Worm (Caenorhabditis elegans) whole organism, young adult: ENCODE measurements around the gene F25G6.8.
A peak's percentile ranks its signal among the peaks of the same experiment; 100 is the strongest.

Experiments
- B0019.2 ChIP-seq: fragments of 200-800 bp; sonication (Bioruptor generic); conservative IDR thresholded peaks from 2 replicates; pipeline ENCODE4 v1.3.6; 2022; ENCODE audit warnings: missing genetic modification reagents, missing genetic modification characterization, missing compliant biosample characterization
- B0035.1 ChIP-seq: sonication (generic microtip); optimal IDR thresholded peaks from 2 replicates; lab custom pipeline; 2016; ENCODE audit warnings: missing genetic modification characterization, mild to moderate bottlenecking, missing compliant biosample characterization, missing genotype, missing genetic modification reagents
- D2030.7 ChIP-seq: fragments of 200-800 bp; sonication (Bioruptor generic); IDR thresholded peaks from 2 replicates; pipeline ENCODE4 v1.3.6; 2022; ENCODE audit warnings: missing genetic modification reagents, missing genetic modification characterization, missing compliant biosample characterization
- F22D6.2 ChIP-seq: sonication (generic microtip); optimal IDR thresholded peaks from 2 replicates; lab custom pipeline; 2016; ENCODE audit warnings: mild to moderate bottlenecking, missing genetic modification characterization, missing compliant biosample characterization
- F33H1.4 ChIP-seq: fragments of 200-800 bp; sonication (Bioruptor generic); IDR thresholded peaks from 2 replicates; pipeline ENCODE4 v1.3.6; 2022; ENCODE audit warnings: missing genetic modification reagents, missing genetic modification characterization, missing compliant biosample characterization
- T26A5.8 ChIP-seq: sonication (generic microtip); optimal IDR thresholded peaks from 2 replicates; lab custom pipeline; 2016; ENCODE audit warnings: missing genetic modification characterization, missing compliant biosample characterization
- Y56A3A.18 ChIP-seq: fragments of 200-800 bp; sonication (Bioruptor generic); IDR thresholded peaks from 2 replicates; pipeline ENCODE4 v1.3.6; 2022; ENCODE audit warnings: missing genetic modification reagents, missing genetic modification characterization, missing compliant biosample characterization
- Y67H2A.10 ChIP-seq: fragments of 200-800 bp; sonication (Bioruptor generic); conservative IDR thresholded peaks from 2 replicates; pipeline ENCODE4 v1.3.6; 2022; ENCODE audit warnings: missing genetic modification reagents, missing genetic modification characterization, missing compliant biosample characterization
- Y79H2A.3 ChIP-seq: fragments of 200-800 bp; sonication (Bioruptor generic); conservative IDR thresholded peaks from 2 replicates; pipeline ENCODE4 v1.3.6; 2022; ENCODE audit warnings: missing genetic modification reagents, missing genetic modification characterization, missing compliant biosample characterization
- Y95B8A.8 ChIP-seq: fragments of 200-800 bp; sonication (Bioruptor generic); IDR thresholded peaks from 2 replicates; pipeline ENCODE4 v1.3.6; 2022; ENCODE audit warnings: missing genetic modification reagents, missing genetic modification characterization, missing compliant biosample characterization
- ZK185.1 ChIP-seq: sonication (generic microtip); optimal IDR thresholded peaks from 2 replicates; lab custom pipeline; 2016; ENCODE audit warnings: mild to moderate bottlenecking, missing genetic modification characterization, missing compliant biosample characterization; ENCODE audit not compliant: poor library complexity, severe bottlenecking
- aptf-2 ChIP-seq: fragments of 200-800 bp; sonication (Bioruptor generic); conservative IDR thresholded peaks from 2 replicates; pipeline ENCODE4 v1.3.6; 2022; ENCODE audit warnings: missing genetic modification reagents, missing genetic modification characterization, missing compliant biosample characterization
- atf-7 ChIP-seq: sonication (generic microtip); optimal IDR thresholded peaks from 2 replicates; lab custom pipeline; 2017; ENCODE audit warnings: mild to moderate bottlenecking, missing genetic modification characterization, missing compliant biosample characterization
- attf-6 ChIP-seq: fragments of 200-800 bp; sonication (Bioruptor generic); IDR thresholded peaks from 2 replicates; pipeline ENCODE4 v1.3.6; 2022; ENCODE audit warnings: missing genetic modification reagents, missing genetic modification characterization, missing compliant biosample characterization
- ccch-3 ChIP-seq: fragments of 200-800 bp; sonication (Bioruptor generic); optimal IDR thresholded peaks from 2 replicates; lab custom pipeline; 2018; ENCODE audit warnings: mild to moderate bottlenecking, missing genetic modification characterization, missing compliant biosample characterization
- dox-1 ChIP-seq: fragments of 200-800 bp; sonication (Bioruptor generic); IDR thresholded peaks from 2 replicates; pipeline ENCODE4 v1.3.6; 2022; ENCODE audit warnings: missing genetic modification reagents, missing genetic modification characterization, missing compliant biosample characterization
- dpl-1 ChIP-seq: fragments of 150-350 bp; optimal IDR thresholded peaks from 2 replicates; lab custom pipeline; 2014; ENCODE audit warnings: missing biosample characterization, missing genetic modification reagents, missing genetic modification characterization
- egl-44 ChIP-seq: fragments of 200-800 bp; sonication (Bioruptor generic); IDR thresholded peaks from 2 replicates; pipeline ENCODE4 v1.3.6; 2022; ENCODE audit warnings: missing genetic modification reagents, missing genetic modification characterization, missing compliant biosample characterization
- ets-4 ChIP-seq: fragments of 200-800 bp; sonication (Bioruptor generic); optimal IDR thresholded peaks from 2 replicates; lab custom pipeline; 2018; ENCODE audit warnings: mild to moderate bottlenecking, missing genetic modification characterization, missing compliant biosample characterization
- hlh-12 ChIP-seq: sonication (generic microtip); optimal IDR thresholded peaks from 2 replicates; lab custom pipeline; 2016; ENCODE audit warnings: missing genetic modification characterization, missing compliant biosample characterization
- hlh-26 ChIP-seq: fragments of 200-800 bp; sonication (Bioruptor generic); conservative IDR thresholded peaks from 2 replicates; pipeline ENCODE4 v1.3.6; 2022; ENCODE audit warnings: missing genetic modification reagents, missing genetic modification characterization, missing compliant biosample characterization
- hsf-1 ChIP-seq: fragments of 200-800 bp; sonication (Bioruptor generic); IDR thresholded peaks from 2 replicates; pipeline ENCODE4 v1.3.6; 2022; ENCODE audit warnings: missing genetic modification reagents, missing genetic modification characterization, missing compliant biosample characterization
- lin-35 ChIP-seq, 3 experiments: fragments of 150-350 bp in 2 of 3; sonication (generic microtip) in 1 of 3; optimal IDR thresholded peaks; 2 replicates each; lab custom pipeline; 2014 to 2018; ENCODE audit warnings: missing biosample characterization in 3 of 3, missing genetic modification characterization in 3 of 3, missing genetic modification reagents in 3 of 3
- lin-40 ChIP-seq: sonication (generic microtip); optimal IDR thresholded peaks from 2 replicates; lab custom pipeline; 2016; ENCODE audit warnings: missing genetic modification characterization, mild to moderate bottlenecking, missing compliant biosample characterization, missing genotype, missing genetic modification reagents
- madf-6 ChIP-seq: fragments of 200-800 bp; sonication (Bioruptor generic); IDR thresholded peaks from 2 replicates; pipeline ENCODE4 v1.3.6; 2022; ENCODE audit warnings: missing genetic modification reagents, missing genetic modification characterization, missing compliant biosample characterization
- madf-8 ChIP-seq: fragments of 200-800 bp; sonication (Bioruptor generic); conservative IDR thresholded peaks from 2 replicates; pipeline ENCODE4 v1.3.6; 2022; ENCODE audit warnings: missing genetic modification reagents, missing genetic modification characterization, missing compliant biosample characterization
- nhr-120 ChIP-seq: fragments of 200-800 bp; sonication (Bioruptor generic); IDR thresholded peaks from 2 replicates; pipeline ENCODE4 v1.3.6; 2022; ENCODE audit warnings: missing genetic modification characterization, missing compliant biosample characterization
- nhr-27 ChIP-seq: fragments of 200-800 bp; sonication (Bioruptor generic); optimal IDR thresholded peaks from 2 replicates; lab custom pipeline; 2018; ENCODE audit warnings: mild to moderate bottlenecking, missing genetic modification characterization, moderate library complexity, missing compliant biosample characterization
- nhr-90 ChIP-seq: sonication (generic microtip); optimal IDR thresholded peaks from 2 replicates; lab custom pipeline; 2016; ENCODE audit warnings: missing genotype, mild to moderate bottlenecking, missing genetic modification characterization, missing compliant biosample characterization
- somi-1 ChIP-seq: fragments of 200-800 bp; sonication (Bioruptor generic); optimal IDR thresholded peaks from 2 replicates; lab custom pipeline; 2018; ENCODE audit warnings: mild to moderate bottlenecking, missing genetic modification characterization, missing compliant biosample characterization
- tlf-1 ChIP-seq: fragments of 200-800 bp; sonication (Bioruptor generic); optimal IDR thresholded peaks from 2 replicates; lab custom pipeline; 2018; ENCODE audit warnings: mild to moderate bottlenecking, missing genetic modification characterization, missing compliant biosample characterization
- ztf-26 ChIP-seq: sonication (generic microtip); optimal IDR thresholded peaks from 2 replicates; lab custom pipeline; 2017; ENCODE audit warnings: missing genetic modification characterization, missing compliant biosample characterization
- ztf-6 ChIP-seq: fragments of 200-800 bp; sonication (Bioruptor generic); IDR thresholded peaks from 2 replicates; pipeline ENCODE4 v1.3.6; 2022; ENCODE audit warnings: missing genetic modification reagents, missing genetic modification characterization, missing compliant biosample characterization

F25G6.8 gene

ce11 chrV:8601420-8601819 lies 36.4 kb upstream of the F25G6.8 start, which contains the start of gene F41E6.8:
F41E6.8 (minus strand) TSS chrV:8601520.
- no peak for TF ChIP-seq tlf-1
- TF ChIP-seq atf-7: no peak
- TF ChIP-seq nhr-120 (GFP tag; lab: Robert Waterston, UW): no peak
- TF ChIP-seq F22D6.2 (tag; lab: Kevin White, UChicago): no peak
- no peak for TF ChIP-seq lin-35 (GFP tag; optimal IDR thresholded peaks at IDR 0.05; lab: Kevin White, UChicago)
- no peak for TF ChIP-seq D2030.7 (GFP tag; lab: Robert Waterston, UW)
- no peak for TF ChIP-seq nhr-27 (tag; lab: Kevin White, UChicago)
- TF ChIP-seq madf-6 (GFP tag; lab: Robert Waterston, UW): no peak
- TF ChIP-seq Y95B8A.8 (GFP tag; lab: Robert Waterston, UW): no peak
- no peak for TF ChIP-seq ets-4 (GFP tag; lab: Kevin White, UChicago)
- TF ChIP-seq somi-1: no peak

- TF ChIP-seq ets-4 (GFP tag; lab: Kevin White, UChicago) (no peak), dox-1 (GFP tag; lab: Robert Waterston, UW) (no peak), egl-44 (GFP tag; lab: Robert Waterston, UW) (no peak), B0035.1 (tag; lab: Kevin White, UChicago) (no peak), attf-6 (no peak), madf-8 (GFP tag; lab: Robert Waterston, UW) (no peak), B0019.2 (GFP tag; lab: Robert Waterston, UW) (no peak), hsf-1 (GFP tag; lab: Robert Waterston, UW) (no peak), hlh-26 (GFP tag; lab: Robert Waterston, UW) (no peak)
Measured at ce11 chrV:8599957-8600356, 35.0 kb upstream of the F25G6.8 start.

- no peak for TF ChIP-seq Y56A3A.18 (GFP tag; lab: Robert Waterston, UW)
- no peak for TF ChIP-seq Y95B8A.8 (GFP tag; lab: Robert Waterston, UW)
- no peak for TF ChIP-seq F33H1.4 (GFP tag; lab: Robert Waterston, UW)
- no peak for TF ChIP-seq ztf-26 (tag; lab: Kevin White, UChicago)
- TF ChIP-seq dox-1 (GFP tag; lab: Robert Waterston, UW): no peak
- no peak for TF ChIP-seq ztf-6 (GFP tag; lab: Robert Waterston, UW)
- TF ChIP-seq hlh-12 (tag; lab: Kevin White, UChicago): no peak
- TF ChIP-seq T26A5.8 (tag; lab: Kevin White, UChicago): no peak
- no peak for TF ChIP-seq ccch-3 (GFP tag; lab: Kevin White, UChicago)
- no peak for TF ChIP-seq aptf-2
- TF ChIP-seq lin-40 (tag; lab: Kevin White, UChicago): no peak
- TF ChIP-seq madf-6 (GFP tag; lab: Robert Waterston, UW): no peak
- no peak for TF ChIP-seq nhr-90 (tag; lab: Kevin White, UChicago)
- no peak for TF ChIP-seq Y79H2A.3 (GFP tag; lab: Robert Waterston, UW)
- TF ChIP-seq ZK185.1 (tag; lab: Kevin White, UChicago): no peak
- no peak for TF ChIP-seq dpl-1 (GFP tag; lab: Kevin White, UChicago)
- no peak for TF ChIP-seq ets-4 (GFP tag; lab: Kevin White, UChicago)
Measured at ce11 chrV:8599192-8599591, 34.2 kb upstream of the F25G6.8 start, which contains the start of gene F41E6.7. F41E6.7 (minus strand) TSS chrV:8599292.

ce11 chrV:8594105-8594964 lies 29.4 kb upstream of the F25G6.8 start, which contains the start of gene tag-196:
tag-196 (plus strand) TSS chrV:8594914.
- 0 out of 2 replicates have a peak, but pooled peaks have one; percentile 14 for TF ChIP-seq egl-44 (GFP tag; lab: Robert Waterston, UW)
- no peak for TF ChIP-seq Y67H2A.10 (GFP tag; lab: Robert Waterston, UW)
- TF ChIP-seq, all 124 proteins: peak for 1
